Worm (Caenorhabditis elegans) whole organism, L4 larva: ENCODE results near the gene mrps-18B.
A peak's percentile ranks its signal among the peaks of the same experiment; 100 is the strongest.

Experiments
- F10B5.3 ChIP-seq: sonication (generic microtip); optimal IDR thresholded peaks from 2 replicates; lab custom pipeline; 2016; ENCODE audit warnings: mild to moderate bottlenecking, missing genetic modification characterization, missing compliant biosample characterization
- F37D6.2 ChIP-seq: sonication (generic microtip); optimal IDR thresholded peaks from 2 replicates; lab custom pipeline; 2016; ENCODE audit warnings: mild to moderate bottlenecking, missing genetic modification characterization, missing compliant biosample characterization
- F49E8.2 ChIP-seq: sonication (generic microtip); optimal IDR thresholded peaks from 2 replicates; lab custom pipeline; 2016; ENCODE audit warnings: missing compliant biosample characterization, mild to moderate bottlenecking, missing genetic modification characterization, borderline replicate concordance
- ZK337.2 ChIP-seq: fragments of 200-800 bp; sonication (Bioruptor generic); IDR thresholded peaks from 2 replicates; pipeline ENCODE4 v1.3.6; 2022; ENCODE audit warnings: missing genetic modification reagents, missing genetic modification characterization, missing compliant biosample characterization
- aha-1 ChIP-seq: fragments of 150-350 bp; peaks from one replicate; lab custom pipeline; 2014; ENCODE audit warnings: missing biosample characterization, missing genetic modification characterization
- aly-2 ChIP-seq: sonication (generic microtip); optimal IDR thresholded peaks from 2 replicates; lab custom pipeline; 2018; ENCODE audit warnings: missing biosample characterization, missing genetic modification characterization
- ama-1 ChIP-seq: fragments of 150-350 bp; optimal IDR thresholded peaks from 2 replicates; lab custom pipeline; 2014; ENCODE audit warnings: inconsistent platforms, mixed read lengths
- arid-1 ChIP-seq: fragments of 200-800 bp; sonication (Bioruptor generic); conservative IDR thresholded peaks from 2 replicates; pipeline ENCODE4 v1.3.6; 2022; ENCODE audit warnings: missing genetic modification reagents, missing genetic modification characterization, missing compliant biosample characterization
- attf-4 ChIP-seq: sonication (generic microtip); optimal IDR thresholded peaks from 3 replicates; lab custom pipeline; 2017; ENCODE audit warnings: missing biosample characterization, missing genetic modification characterization
- ceh-20 ChIP-seq: fragments of 200-800 bp; sonication (Bioruptor generic); IDR thresholded peaks from 2 replicates; pipeline ENCODE4 v1.3.6; 2022; ENCODE audit warnings: missing genetic modification reagents, missing genetic modification characterization, missing compliant biosample characterization
- ceh-62 ChIP-seq: sonication (generic microtip); optimal IDR thresholded peaks from 2 replicates; lab custom pipeline; 2017; ENCODE audit warnings: missing biosample characterization, missing genetic modification characterization
- ceh-82 ChIP-seq: sonication (generic microtip); optimal IDR thresholded peaks from 2 replicates; lab custom pipeline; 2017; ENCODE audit warnings: missing biosample characterization, missing genetic modification characterization
- ces-1 ChIP-seq: fragments of 150-350 bp; sonication (generic microtip); optimal IDR thresholded peaks from 4 replicates; lab custom pipeline; 2014; ENCODE audit warnings: missing biosample characterization, missing genetic modification reagents, missing genetic modification characterization
- cey-2 ChIP-seq: sonication (generic microtip); optimal IDR thresholded peaks from 3 replicates; lab custom pipeline; 2017; ENCODE audit warnings: missing genetic modification characterization, mild to moderate bottlenecking, missing compliant biosample characterization, antibody characterized with exemption, borderline replicate concordance; ENCODE audit not compliant: insufficient read depth
- daf-12 ChIP-seq: fragments of 150-350 bp; optimal IDR thresholded peaks from 2 replicates; lab custom pipeline; 2014; ENCODE audit warnings: missing biosample characterization, missing genetic modification reagents, missing genetic modification characterization
- daf-19 ChIP-seq: fragments of 200-800 bp; sonication (Bioruptor generic); conservative IDR thresholded peaks from 2 replicates; pipeline ENCODE4 v1.3.6; 2022; ENCODE audit warnings: missing genetic modification characterization, missing compliant biosample characterization
- daf-8 ChIP-seq: fragments of 200-800 bp; sonication (Bioruptor generic); IDR thresholded peaks from 2 replicates; pipeline ENCODE4 v1.3.6; 2022; ENCODE audit warnings: missing genetic modification characterization, missing compliant biosample characterization
- dmd-8 ChIP-seq: fragments of 200-800 bp; sonication (Bioruptor generic); IDR thresholded peaks from 2 replicates; pipeline ENCODE4 v1.3.6; 2022; ENCODE audit warnings: missing genetic modification characterization, missing compliant biosample characterization
- dve-1 ChIP-seq: sonication (generic microtip); optimal IDR thresholded peaks from 2 replicates; lab custom pipeline; 2017; ENCODE audit warnings: antibody characterized with exemption, mild to moderate bottlenecking, missing genetic modification characterization, missing compliant biosample characterization; ENCODE audit not compliant: insufficient read depth
- egl-43 ChIP-seq: fragments of 200-800 bp; sonication (Bioruptor generic); IDR thresholded peaks from 2 replicates; pipeline ENCODE4 v1.3.6; 2022; ENCODE audit warnings: missing genetic modification reagents, missing genetic modification characterization, missing compliant biosample characterization
- fkh-10 ChIP-seq: fragments of 150-350 bp; optimal IDR thresholded peaks from 2 replicates; lab custom pipeline; 2014; ENCODE audit warnings: missing biosample characterization, missing genetic modification reagents, missing genetic modification characterization
- fos-1 ChIP-seq: fragments of 150-350 bp; optimal IDR thresholded peaks from 2 replicates; lab custom pipeline; 2014; ENCODE audit warnings: missing biosample characterization, missing genetic modification characterization
- gei-8 ChIP-seq: fragments of 200-800 bp; sonication (Bioruptor generic); optimal IDR thresholded peaks from 2 replicates; lab custom pipeline; 2018; ENCODE audit warnings: mild to moderate bottlenecking, missing genetic modification characterization, missing compliant biosample characterization
- hif-1 ChIP-seq, 2 experiments: sonication (generic microtip); optimal IDR thresholded peaks; 2 replicates each; lab custom pipeline; 2016 to 2017; ENCODE audit warnings: missing compliant biosample characterization in 2 of 2, missing genetic modification characterization in 2 of 2, missing genetic modification reagents in 2 of 2, missing genotype in 2 of 2, mild to moderate bottlenecking in 1 of 2
- hlh-30 ChIP-seq: sonication (generic microtip); optimal IDR thresholded peaks from 2 replicates; lab custom pipeline; 2017; ENCODE audit warnings: antibody characterized with exemption, mild to moderate bottlenecking, missing genetic modification characterization, missing compliant biosample characterization; ENCODE audit not compliant: insufficient read depth
- lim-7 ChIP-seq: fragments of 200-800 bp; sonication (Bioruptor generic); IDR thresholded peaks from 2 replicates; pipeline ENCODE4 v1.3.6; 2022; ENCODE audit warnings: missing genetic modification characterization, missing compliant biosample characterization
- lin-13 ChIP-seq: fragments of 150-350 bp; optimal IDR thresholded peaks from 2 replicates; lab custom pipeline; 2014; ENCODE audit warnings: missing biosample characterization, missing genetic modification reagents, missing genetic modification characterization
- lin-15B ChIP-seq: fragments of 150-350 bp; sonication (generic microtip); optimal IDR thresholded peaks from 3 replicates; lab custom pipeline; 2014; ENCODE audit warnings: missing biosample characterization, missing genetic modification characterization
- lin-29 ChIP-seq: fragments of 200-800 bp; sonication (Bioruptor generic); IDR thresholded peaks from 2 replicates; pipeline ENCODE4 v1.3.6; 2022; ENCODE audit warnings: missing genetic modification reagents, missing genetic modification characterization, missing compliant biosample characterization
- lin-38 ChIP-seq: fragments of 200-800 bp; sonication (Bioruptor generic); IDR thresholded peaks from 2 replicates; pipeline ENCODE4 v1.3.6; 2022; ENCODE audit warnings: missing genetic modification reagents, missing genetic modification characterization, missing compliant biosample characterization
- lin-39 ChIP-seq: fragments of 150-350 bp; optimal IDR thresholded peaks from 2 replicates; lab custom pipeline; 2014; ENCODE audit warnings: missing biosample characterization, missing genetic modification reagents, missing genetic modification characterization
- lsy-2 ChIP-seq, 2 experiments: fragments of 150-350 bp in 1 of 2; sonication (generic microtip) in 1 of 2; optimal IDR thresholded peaks; 2 replicates each; lab custom pipeline; 2014 to 2017; ENCODE audit warnings: missing biosample characterization in 2 of 2, missing genetic modification characterization in 2 of 2
- mdl-1 ChIP-seq, 2 experiments: fragments of 150-350 bp in 1 of 2; sonication (generic microtip) in 1 of 2; optimal IDR thresholded peaks; 2 replicates each; lab custom pipeline; 2014 to 2017; ENCODE audit warnings: missing biosample characterization in 2 of 2, missing genetic modification characterization in 2 of 2
- nhr-102 ChIP-seq: sonication (generic microtip); optimal IDR thresholded peaks from 2 replicates; lab custom pipeline; 2016; ENCODE audit warnings: mild to moderate bottlenecking, missing genetic modification characterization, moderate library complexity, missing compliant biosample characterization
- nhr-11 ChIP-seq: fragments of 150-350 bp; optimal IDR thresholded peaks from 2 replicates; lab custom pipeline; 2014; ENCODE audit warnings: missing biosample characterization, missing genetic modification characterization
- nhr-28 ChIP-seq: fragments of 150-350 bp; optimal IDR thresholded peaks from 2 replicates; lab custom pipeline; 2014; ENCODE audit warnings: missing biosample characterization, missing genetic modification characterization
- nhr-41 ChIP-seq: fragments of 200-800 bp; sonication (Bioruptor generic); IDR thresholded peaks from 2 replicates; pipeline ENCODE4 v1.3.6; 2022; ENCODE audit warnings: missing genetic modification reagents, missing genetic modification characterization, missing compliant biosample characterization
- nhr-76 ChIP-seq: fragments of 150-350 bp; optimal IDR thresholded peaks from 2 replicates; lab custom pipeline; 2014; ENCODE audit warnings: missing biosample characterization, missing genetic modification characterization
- nhr-77 ChIP-seq: fragments of 150-350 bp; optimal IDR thresholded peaks from 2 replicates; lab custom pipeline; 2014; ENCODE audit warnings: missing biosample characterization, missing genetic modification characterization
- php-3 ChIP-seq: fragments of 200-800 bp; sonication (Bioruptor generic); IDR thresholded peaks from 2 replicates; pipeline ENCODE4 v1.3.6; 2022; ENCODE audit warnings: missing genetic modification reagents, missing genetic modification characterization, missing compliant biosample characterization
- rbr-2 ChIP-seq: sonication (generic microtip); optimal IDR thresholded peaks from 2 replicates; lab custom pipeline; 2016; ENCODE audit warnings: missing genotype, missing genetic modification characterization, missing compliant biosample characterization
- sdz-12 ChIP-seq: fragments of 200-800 bp; sonication (Bioruptor generic); optimal IDR thresholded peaks from 2 replicates; lab custom pipeline; 2018; ENCODE audit warnings: mild to moderate bottlenecking, missing genetic modification characterization, missing compliant biosample characterization
- snpc-1.2 ChIP-seq: fragments of 200-800 bp; sonication (Bioruptor generic); IDR thresholded peaks from 2 replicates; pipeline ENCODE4 v1.3.6; 2022; ENCODE audit warnings: missing genetic modification reagents, missing genetic modification characterization, missing compliant biosample characterization
- snpc-4 ChIP-seq: fragments of 150-350 bp; optimal IDR thresholded peaks from 2 replicates; lab custom pipeline; 2014; ENCODE audit warnings: missing biosample characterization, missing genetic modification characterization
- spr-3 ChIP-seq: fragments of 200-800 bp; sonication (Bioruptor generic); optimal IDR thresholded peaks from 2 replicates; lab custom pipeline; 2018; ENCODE audit warnings: mild to moderate bottlenecking, missing genetic modification characterization, missing compliant biosample characterization
- tra-1 ChIP-seq: fragments of 200-800 bp; sonication (Bioruptor generic); IDR thresholded peaks from 2 replicates; pipeline ENCODE4 v1.3.6; 2022; ENCODE audit warnings: missing genetic modification reagents, missing genetic modification characterization, missing compliant biosample characterization
- unc-130 ChIP-seq: sonication (generic microtip); optimal IDR thresholded peaks from 2 replicates; lab custom pipeline; 2016; ENCODE audit warnings: missing genetic modification reagents, missing genetic modification characterization, missing compliant biosample characterization
- zip-11 ChIP-seq: fragments of 200-800 bp; sonication (Bioruptor generic); IDR thresholded peaks from 2 replicates; pipeline ENCODE4 v1.3.6; 2022; ENCODE audit warnings: missing genetic modification characterization, missing compliant biosample characterization
- zip-2 ChIP-seq: fragments of 150-350 bp; optimal IDR thresholded peaks from 2 replicates; lab custom pipeline; 2014; ENCODE audit warnings: missing biosample characterization, missing genetic modification characterization
- ztf-11 ChIP-seq: fragments of 150-350 bp; optimal IDR thresholded peaks from 2 replicates; lab custom pipeline; 2014; ENCODE audit warnings: missing biosample characterization, missing genetic modification characterization
- ztf-7 ChIP-seq: fragments of 150-350 bp; optimal IDR thresholded peaks from 2 replicates; lab custom pipeline; 2014; ENCODE audit warnings: missing biosample characterization, missing genetic modification characterization

mrps-18B gene

DNA sequence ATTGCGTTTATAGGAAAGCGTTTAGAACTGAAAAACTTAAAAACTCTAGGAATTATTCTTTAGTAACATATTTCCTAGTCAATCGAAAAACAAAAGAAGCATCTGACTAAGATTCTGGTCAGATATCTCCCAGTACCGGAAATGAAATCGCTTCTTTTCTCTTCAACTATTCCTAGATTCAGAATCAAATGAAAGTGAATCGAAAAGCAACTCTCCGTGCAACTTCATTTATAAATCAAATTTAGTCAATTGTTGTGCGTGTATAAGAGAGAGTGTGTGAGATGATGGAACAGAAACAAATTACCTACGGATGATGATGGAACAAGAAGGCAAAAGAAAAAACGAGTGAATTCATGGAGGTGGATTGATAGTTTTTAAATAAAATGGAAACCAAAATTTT lies 33.7 kb downstream of the mrps-18B start:
- no peak for TF ChIP-seq nhr-28 (tag; lab: Kevin White, UChicago)
- TF ChIP-seq lsy-2 (tag; optimal IDR thresholded peaks at IDR 0.05; lab: Kevin White, UChicago) = peak in 1 of 2 experiments; percentile 34
- TF ChIP-seq F10B5.3 (tag; lab: Kevin White, UChicago) = no peak
- TF ChIP-seq fkh-10 = peak; percentile 99
- no peak for TF ChIP-seq lin-38
- no peak for TF ChIP-seq dve-1 (tag; lab: Kevin White, UChicago)
- peak; percentile 82 for TF ChIP-seq ces-1 (GFP tag; lab: Kevin White, UChicago)
- TF ChIP-seq gei-8 (GFP tag; lab: Kevin White, UChicago) = no peak
- no peak for TF ChIP-seq daf-19 (GFP tag; lab: Robert Waterston, UW)
- TF ChIP-seq F37D6.2 = no peak
- no peak for TF ChIP-seq ceh-62
- no peak for TF ChIP-seq hif-1 (tag; optimal IDR thresholded peaks at IDR 0.05; lab: Kevin White, UChicago)
- TF ChIP-seq tra-1 (GFP tag; lab: Robert Waterston, UW) = no peak
- TF ChIP-seq ama-1 (lab: Kevin White, UChicago) = peak; percentile 31
- TF ChIP-seq dmd-8 (GFP tag; lab: Robert Waterston, UW) = no peak

DNA sequence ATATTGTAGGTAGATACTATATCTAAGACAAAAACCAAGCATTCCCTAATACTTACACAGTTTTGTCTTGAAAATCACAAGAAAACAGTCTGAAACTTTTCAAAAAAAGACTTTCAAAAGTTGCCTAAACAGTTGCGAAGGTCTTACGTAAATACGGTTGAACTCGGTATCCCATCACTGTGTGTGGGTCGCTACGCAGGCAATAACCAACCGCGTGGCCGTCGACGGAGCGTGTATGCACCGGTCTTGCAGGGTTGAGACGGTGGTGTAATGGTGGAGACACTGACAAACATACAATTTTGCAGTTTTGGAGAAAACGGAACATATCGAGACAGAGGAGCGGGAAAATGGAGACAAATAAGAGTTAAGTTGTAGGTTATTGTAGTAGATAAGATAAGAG lies 35.7 kb downstream of the mrps-18B start, which contains the start of gene iff-2:
TSS of gene iff-2 (minus strand) at position 141 of the 400 bp plus-strand sequence.
- no peak for TF ChIP-seq daf-12 (tag; lab: Kevin White, UChicago)
- TF ChIP-seq F10B5.3 (tag; lab: Kevin White, UChicago) = peak; percentile 75
- TF ChIP-seq ztf-7 (tag; lab: Kevin White, UChicago) = peak; percentile 87
- TF ChIP-seq lin-13 = peak; percentile 99
- TF ChIP-seq zip-11 (GFP tag; lab: Robert Waterston, UW) = no peak
- TF ChIP-seq F49E8.2 (tag; lab: Kevin White, UChicago) = no peak
- TF ChIP-seq lin-15B (tag; lab: Kevin White, UChicago) = peak; percentile 98
- peak; percentile 100 for TF ChIP-seq lin-38
- TF ChIP-seq arid-1 = peak; percentile 97
- peak; percentile 70; the same call in 1 of the 2 replicates for TF ChIP-seq lim-7
- peak; percentile 98 for TF ChIP-seq ceh-20
- peak; percentile 99 for TF ChIP-seq rbr-2 (tag; lab: Kevin White, UChicago)
- peak; percentile 58 for TF ChIP-seq fos-1 (tag; lab: Kevin White, UChicago)
- no peak for TF ChIP-seq daf-8 (GFP tag; lab: Robert Waterston, UW)
- TF ChIP-seq nhr-41 (GFP tag; lab: Robert Waterston, UW) = peak; percentile 94
- TF ChIP-seq ZK337.2 (GFP tag; lab: Robert Waterston, UW) = peak; percentile 63; the same call in 1 of the 2 replicates
- no peak for TF ChIP-seq lin-39
- TF ChIP-seq nhr-11 (tag; lab: Kevin White, UChicago) = peak; percentile 100
- peak; percentile 95 for TF ChIP-seq php-3 (GFP tag; lab: Robert Waterston, UW)
- no peak for TF ChIP-seq snpc-1.2 (GFP tag; lab: Robert Waterston, UW)
- peak; percentile 70 for TF ChIP-seq snpc-4 (tag; lab: Kevin White, UChicago)
- TF ChIP-seq ztf-11 = peak; percentile 2
- TF ChIP-seq ceh-62 = no peak
- peak; percentile 88 for TF ChIP-seq lin-29 (GFP tag; lab: Robert Waterston, UW)
- TF ChIP-seq unc-130 (GFP tag; lab: Kevin White, UChicago) = peak; percentile 51
- TF ChIP-seq hlh-30 (tag; lab: Kevin White, UChicago) = peak; percentile 100
- no peak; the same call in 1 of the 2 replicates for TF ChIP-seq egl-43 (GFP tag; lab: Robert Waterston, UW)
- TF ChIP-seq nhr-102 (tag; lab: Kevin White, UChicago) = peak; percentile 97
- TF ChIP-seq aha-1 (tag; lab: Kevin White, UChicago) = peak; percentile 100
- peak; percentile 93 for TF ChIP-seq spr-3 (GFP tag; lab: Kevin White, UChicago)
- peak; percentile 12 for TF ChIP-seq ceh-82 (tag; lab: Kevin White, UChicago)
- TF ChIP-seq daf-19 (GFP tag; lab: Robert Waterston, UW) = peak; percentile 71
- TF ChIP-seq aly-2 = peak; percentile 19
- TF ChIP-seq sdz-12 (GFP tag; lab: Kevin White, UChicago) = peak; percentile 60
- TF ChIP-seq cey-2 (tag; lab: Kevin White, UChicago) = peak; percentile 85
- TF ChIP-seq nhr-76 (tag; lab: Kevin White, UChicago) = peak; percentile 81
- no peak for TF ChIP-seq attf-4 (tag; lab: Kevin White, UChicago)
- TF ChIP-seq zip-2 = peak; percentile 89
- peak; percentile 99 for TF ChIP-seq nhr-77 (tag; lab: Kevin White, UChicago)
- TF ChIP-seq mdl-1 (tag; optimal IDR thresholded peaks at IDR 0.05; lab: Kevin White, UChicago) = peak; percentile 93 to 99
